Fruit fly (Drosophila melanogaster): ENCODE measurements around the gene bdl.

bdl gene

dm6 chr2L:4286014-4286527 lies 38.3 kb upstream of the bdl start (continued):
- TF ChIP-seq CG3838 (GFP tag; optimal IDR thresholded peaks at IDR 0.05) (no peak), amos (GFP tag; IDR thresholded peaks at IDR 0.05; ENCODE audit: partially characterized antibody) (no peak)

- no peak for TF ChIP-seq CTCF (GFP tag; optimal IDR thresholded peaks at IDR 0.05)
- TF ChIP-seq CG31224 (GFP tag; IDR thresholded peaks at IDR 0.05), result 0 out of 2 replicates have a peak, but pooled peaks have one; percentile 30
- TF ChIP-seq chinmo (GFP tag; IDR thresholded peaks at IDR 0.05; ENCODE audit: partially characterized antibody), result 0 out of 4 replicates have a peak, but pooled peaks have one; percentile 12
- 0 out of 2 replicates have a peak, but pooled peaks have one; percentile 7 for TF ChIP-seq CG32532 (GFP tag; IDR thresholded peaks at IDR 0.05)
- no peak for TF ChIP-seq Mrtf (GFP tag; IDR thresholded peaks at IDR 0.05)
- 0 out of 2 replicates have a peak, but pooled peaks have one; percentile 11 for TF ChIP-seq CG3847 (GFP tag; IDR thresholded peaks at IDR 0.05)
- TF ChIP-seq CG12769 (tag; optimal IDR thresholded peaks at IDR 0.05), result peak; percentile 84
- no peak; the same call in 1 of the 2 replicates for TF ChIP-seq crol (GFP tag; IDR thresholded peaks at IDR 0.05)
- TF ChIP-seq kni (GFP tag; optimal IDR thresholded peaks at IDR 0.05), result peak; percentile 69
- no peak for TF ChIP-seq Meics (GFP tag; optimal IDR thresholded peaks at IDR 0.05)
- no peak for TF ChIP-seq CG13296 (GFP tag; optimal IDR thresholded peaks at IDR 0.05)
- peak; percentile 97 for TF ChIP-seq CG13894 (tag; optimal IDR thresholded peaks at IDR 0.05)
- no peak for TF ChIP-seq usp (GFP tag; optimal IDR thresholded peaks at IDR 0.05)
- TF ChIP-seq mirr (GFP tag; optimal IDR thresholded peaks at IDR 0.05), result no peak
- 0 out of 2 replicates have a peak, but pooled peaks have one; percentile 25 for TF ChIP-seq CG4360 (GFP tag; IDR thresholded peaks at IDR 0.05)
- no peak for TF ChIP-seq Bdp1 (GFP tag; optimal IDR thresholded peaks at IDR 0.05)
Observed at dm6 chr2L:4286675-4287074, 37.7 kb upstream of the bdl start.

dm6 chr2L:4287076-4287475 lies 37.3 kb upstream of the bdl start:
- peak; percentile 28 for TF ChIP-seq phol (tag; optimal IDR thresholded peaks at IDR 0.05)
- no peak for TF ChIP-seq Xbp1 (GFP tag; optimal IDR thresholded peaks at IDR 0.05)
- TF ChIP-seq trem (tag; optimal IDR thresholded peaks at IDR 0.05), result no peak
- TF ChIP-seq CG11456 (GFP tag; IDR thresholded peaks at IDR 0.05), result no peak
- TF ChIP-seq klu (GFP tag; IDR thresholded peaks at IDR 0.05), result no peak
- TF ChIP-seq ftz-f1 (GFP tag; optimal IDR thresholded peaks at IDR 0.05), result no peak
- TF ChIP-seq Drgx (GFP tag; IDR thresholded peaks at IDR 0.05), result peak; percentile 87
- no peak for TF ChIP-seq Ssrp (tag; optimal IDR thresholded peaks at IDR 0.05)
- peak; percentile 38; the same call in 1 of the 2 replicates for TF ChIP-seq vvl (GFP tag; IDR thresholded peaks at IDR 0.05)
- TF ChIP-seq emc (GFP tag; optimal IDR thresholded peaks at IDR 0.05), result no peak
- TF ChIP-seq Deaf1 (tag; optimal IDR thresholded peaks at IDR 0.05), result no peak
- no peak for TF ChIP-seq Jarid2 (GFP tag; optimal IDR thresholded peaks at IDR 0.05)
- no peak for TF ChIP-seq ase (GFP tag; IDR thresholded peaks at IDR 0.05)
- TF ChIP-seq CG17328 (GFP tag; IDR thresholded peaks at IDR 0.05), result peak; percentile 26; the same call in 1 of the 2 replicates
- no peak for TF ChIP-seq CG12744 (GFP tag; optimal IDR thresholded peaks at IDR 0.05)
- TF ChIP-seq Poxn (GFP tag; IDR thresholded peaks at IDR 0.05), result no peak
- TF ChIP-seq CoRest (tag; optimal IDR thresholded peaks at IDR 0.05), result no peak
- no peak for TF ChIP-seq TFAM (GFP tag; optimal IDR thresholded peaks at IDR 0.05)
- no peak for TF ChIP-seq CG12104 (GFP tag; optimal IDR thresholded peaks at IDR 0.05)
- peak; percentile 43 for TF ChIP-seq CG1603 (tag; optimal IDR thresholded peaks at IDR 0.05)
- TF ChIP-seq CG5180 (GFP tag; optimal IDR thresholded peaks at IDR 0.05), result no peak
- no peak for TF ChIP-seq cas (GFP tag; IDR thresholded peaks at IDR 0.05)
- TF ChIP-seq vnd (GFP tag; IDR thresholded peaks at IDR 0.05; ENCODE audit: partially characterized antibody), result no peak
- TF ChIP-seq CG10209 (GFP tag; optimal IDR thresholded peaks at IDR 0.05), result no peak
- no peak for TF ChIP-seq wor (GFP tag; IDR thresholded peaks at IDR 0.05)
- peak; percentile 65 for TF ChIP-seq zen (tag; optimal IDR thresholded peaks at IDR 0.05)
- TF ChIP-seq dysf (GFP tag; IDR thresholded peaks at IDR 0.05), result no peak
- peak; percentile 37; the same call in 1 of the 2 replicates for TF ChIP-seq CG32772 (GFP tag; IDR thresholded peaks at IDR 0.05)
- TF ChIP-seq pzg (GFP tag; optimal IDR thresholded peaks at IDR 0.05), result no peak
- TF ChIP-seq Awh (GFP tag; IDR thresholded peaks at IDR 0.05), result no peak
- no peak for TF ChIP-seq Stat92E (GFP tag; optimal IDR thresholded peaks at IDR 0.05)

All from whole organism, embryonic.